Fruit fly (Drosophila melanogaster) whole organism, embryonic: ENCODE results near the gene Cpr78Cb.

ENCODE experiments used
- Blimp-1 ChIP-seq: fragments of 200-800 bp; sonication (Bioruptor generic); optimal IDR thresholded peaks from 3 replicates; lab custom pipeline; 2018; ENCODE audit warnings: missing biosample characterization, missing genetic modification characterization, mild to moderate bottlenecking, moderate library complexity, missing genetic modification reagents
- CG11093 ChIP-seq: fragments of 200-800 bp; sonication (Bioruptor generic); IDR thresholded peaks from 3 replicates; pipeline ENCODE4 v1.3.6; 2022; ENCODE audit warnings: missing biosample characterization, missing genetic modification characterization
- CG11398 ChIP-seq: fragments of 200-800 bp; sonication (Bioruptor generic); optimal IDR thresholded peaks from 2 replicates; lab custom pipeline; 2016; ENCODE audit warnings: missing biosample characterization, missing genetic modification characterization
- CG1792 ChIP-seq: fragments of 200-800 bp; sonication (Bioruptor generic); optimal IDR thresholded peaks from 2 replicates; lab custom pipeline; 2016; ENCODE audit warnings: missing biosample characterization, missing genetic modification characterization
- CG2120 ChIP-seq: fragments of 200-800 bp; sonication (Bioruptor generic); optimal IDR thresholded peaks from 3 replicates; lab custom pipeline; 2016; ENCODE audit warnings: missing biosample characterization, missing genetic modification characterization
- CG3163 ChIP-seq: fragments of 200-800 bp; sonication (Bioruptor generic); optimal IDR thresholded peaks from 3 replicates; lab custom pipeline; 2016; ENCODE audit warnings: missing biosample characterization, missing genetic modification characterization
- CG34376 ChIP-seq: fragments of 200-800 bp; sonication (Bioruptor generic); optimal IDR thresholded peaks from 2 replicates; lab custom pipeline; 2018; ENCODE audit warnings: missing biosample characterization, mild to moderate bottlenecking, missing genetic modification characterization
- CG3726 ChIP-seq: fragments of 200-800 bp; sonication (Bioruptor generic); IDR thresholded peaks from 3 replicates; pipeline ENCODE4, ENCODE4 v1.3.6; 2022; ENCODE audit warnings: missing biosample characterization, missing genetic modification characterization
- CG3838 ChIP-seq: fragments of 200-800 bp; sonication (Bioruptor generic); optimal IDR thresholded peaks from 3 replicates; lab custom pipeline; 2016; ENCODE audit warnings: missing biosample characterization, missing genetic modification characterization
- CG3995 ChIP-seq: fragments of 200-800 bp; sonication (Bioruptor generic); optimal IDR thresholded peaks from 3 replicates; lab custom pipeline; 2016; ENCODE audit warnings: missing biosample characterization, missing genetic modification characterization
- CG42726 ChIP-seq: fragments of 200-800 bp; sonication (Bioruptor generic); IDR thresholded peaks from 2 replicates; pipeline ENCODE4 v1.3.6; 2022; ENCODE audit warnings: missing biosample characterization, missing genetic modification characterization; ENCODE audit not compliant: partially characterized antibody
- CG4617 ChIP-seq: fragments of 200-800 bp; sonication (Bioruptor generic); optimal IDR thresholded peaks from 3 replicates; lab custom pipeline; 2016; ENCODE audit warnings: missing biosample characterization, missing genetic modification characterization, borderline replicate concordance
- CG8359 ChIP-seq: fragments of 200-800 bp; sonication (Bioruptor generic); optimal IDR thresholded peaks from 2 replicates; lab custom pipeline; 2017; ENCODE audit warnings: missing biosample characterization, mild to moderate bottlenecking, missing genetic modification characterization, borderline replicate concordance
- CG8944 ChIP-seq: fragments of 200-800 bp; sonication (Bioruptor generic); optimal IDR thresholded peaks from 3 replicates; lab custom pipeline; 2016; ENCODE audit warnings: missing biosample characterization, missing genetic modification characterization
- CG9932 ChIP-seq: fragments of 200-800 bp; sonication (Bioruptor generic); IDR thresholded peaks from 2 replicates; pipeline ENCODE4 v1.3.6; 2022; ENCODE audit warnings: missing biosample characterization, missing genetic modification characterization
- D ChIP-seq, 2 experiments: fragments of 200-800 bp in 1 of 2; fragments of >200 bp in 1 of 2; sonication (Bioruptor generic) in 1 of 2; optimal IDR thresholded peaks; 2 replicates in 1 of 2; 3 replicates in 1 of 2; lab custom pipeline; 2017; ENCODE audit warnings: mild to moderate bottlenecking in 1 of 2, missing biosample characterization in 1 of 2, missing genetic modification characterization in 1 of 2, missing genetic modification reagents in 1 of 2
- Dek ChIP-seq: fragments of 200-800 bp; sonication (Bioruptor generic); optimal IDR thresholded peaks from 3 replicates; lab custom pipeline; 2019; ENCODE audit warnings: missing biosample characterization, mild to moderate bottlenecking, missing genetic modification characterization, moderate library complexity
- Doc2 ChIP-seq: fragments of 200-800 bp; sonication (Bioruptor generic); IDR thresholded peaks from 2 replicates; pipeline ENCODE4 v1.3.6; 2022; ENCODE audit warnings: missing biosample characterization, missing genetic modification characterization
- Ets97D ChIP-seq: fragments of 200-800 bp; sonication (Bioruptor generic); optimal IDR thresholded peaks from 3 replicates; lab custom pipeline; 2016; ENCODE audit warnings: missing biosample characterization, missing genetic modification characterization
- Gug ChIP-seq: fragments of 200-800 bp; sonication (Bioruptor generic); IDR thresholded peaks from 4 replicates; pipeline ENCODE4 v1.3.6; 2022; ENCODE audit warnings: missing biosample characterization, missing genetic modification characterization
- HLHmδ ChIP-seq: fragments of 200-800 bp; sonication (Bioruptor generic); optimal IDR thresholded peaks from 2 replicates; lab custom pipeline; 2018; ENCODE audit warnings: missing biosample characterization, mild to moderate bottlenecking, missing genetic modification characterization, moderate library complexity
- Hsf ChIP-seq: fragments of 200-800 bp; sonication (Bioruptor generic); optimal IDR thresholded peaks from 3 replicates; lab custom pipeline; 2016; ENCODE audit warnings: missing biosample characterization, missing genetic modification characterization
- Mad ChIP-seq: fragments of 200-800 bp; sonication (Bioruptor generic); optimal IDR thresholded peaks from 2 replicates; lab custom pipeline; 2016; ENCODE audit warnings: missing biosample characterization, missing genetic modification characterization
- Med ChIP-seq: fragments of 200-800 bp; sonication (Bioruptor generic); peaks from one replicate; lab custom pipeline; 2016; ENCODE audit warnings: missing biosample characterization, missing genetic modification characterization, mild to moderate bottlenecking, inconsistent platforms, moderate library complexity
- Rfx ChIP-seq: fragments of 200-800 bp; sonication (Bioruptor generic); IDR thresholded peaks from 2 replicates; pipeline ENCODE4 v1.3.6; 2022; ENCODE audit warnings: missing biosample characterization, missing genetic modification characterization
- Sin3A ChIP-seq: fragments of >200 bp; optimal IDR thresholded peaks from 2 replicates; lab custom pipeline; 2018
- Sry-δ ChIP-seq: fragments of 200-800 bp; sonication (Bioruptor generic); optimal IDR thresholded peaks from 2 replicates; lab custom pipeline; 2016; ENCODE audit warnings: missing biosample characterization, missing genetic modification characterization
- Xbp1 ChIP-seq: fragments of 200-800 bp; sonication (Bioruptor generic); optimal IDR thresholded peaks from 3 replicates; lab custom pipeline; 2016; ENCODE audit warnings: missing biosample characterization, mild to moderate bottlenecking, missing genetic modification characterization
- ab ChIP-seq: fragments of 200-800 bp; sonication (Bioruptor generic); optimal IDR thresholded peaks from 2 replicates; lab custom pipeline; 2016; ENCODE audit warnings: missing biosample characterization, missing genetic modification characterization
- ac ChIP-seq: fragments of 200-800 bp; sonication (Bioruptor generic); optimal IDR thresholded peaks from 3 replicates; lab custom pipeline; 2017; ENCODE audit warnings: missing biosample characterization, mild to moderate bottlenecking, missing genetic modification characterization
- al ChIP-seq: fragments of 200-800 bp; sonication (Bioruptor generic); IDR thresholded peaks from 2 replicates; pipeline ENCODE4 v1.3.6; 2022; ENCODE audit warnings: missing biosample characterization, missing genetic modification characterization
- caup ChIP-seq: fragments of 200-800 bp; sonication (Bioruptor generic); optimal IDR thresholded peaks from 3 replicates; lab custom pipeline; 2017; ENCODE audit warnings: missing biosample characterization, mild to moderate bottlenecking, missing genetic modification characterization, moderate library complexity; ENCODE audit not compliant: severe bottlenecking
- corto ChIP-seq: fragments of 200-800 bp; sonication (Bioruptor generic); optimal IDR thresholded peaks from 2 replicates; lab custom pipeline; 2016; ENCODE audit warnings: missing biosample characterization, mild to moderate bottlenecking, missing genetic modification characterization, moderate library complexity
- dati ChIP-seq: fragments of 200-800 bp; sonication (Bioruptor generic); IDR thresholded peaks from 2 replicates; pipeline ENCODE4 v1.3.6; 2022; ENCODE audit warnings: missing biosample characterization, missing genetic modification characterization
- esg ChIP-seq: fragments of 200-800 bp; sonication (Bioruptor generic); conservative IDR thresholded peaks from 2 replicates; pipeline ENCODE4 v1.3.6; 2022; ENCODE audit warnings: missing biosample characterization, missing genetic modification characterization
- gce ChIP-seq: fragments of 200-800 bp; sonication (Bioruptor generic); IDR thresholded peaks from 3 replicates; pipeline ENCODE4 v1.3.6; 2022; ENCODE audit warnings: missing biosample characterization, missing genetic modification characterization
- grau ChIP-seq: fragments of 200-800 bp; optimal IDR thresholded peaks from 3 replicates; lab custom pipeline; 2019; ENCODE audit warnings: missing biosample characterization, mild to moderate bottlenecking, missing genetic modification characterization, moderate library complexity
- ken ChIP-seq: fragments of 200-800 bp; sonication (Bioruptor generic); IDR thresholded peaks from 3 replicates; pipeline ENCODE4 v1.3.6; 2022; ENCODE audit warnings: missing biosample characterization, missing genetic modification characterization
- prd ChIP-seq, 3 experiments: fragments of >200 bp in 2 of 3; fragments of 200-800 bp in 1 of 3; sonication (Bioruptor generic) in 1 of 3; optimal IDR thresholded peaks in 2 of 3; IDR thresholded peaks in 1 of 3; 2 replicates in 2 of 3; 3 replicates in 1 of 3; pipeline versions ENCODE4 v1.3.6 to Lab custom; 2017 to 2022; ENCODE audit warnings: missing biosample characterization in 1 of 3, missing genetic modification characterization in 1 of 3
- pzg ChIP-seq: fragments of 200-800 bp; sonication (Bioruptor generic); optimal IDR thresholded peaks from 3 replicates; lab custom pipeline; 2018; ENCODE audit warnings: missing biosample characterization, mild to moderate bottlenecking, missing genetic modification characterization, moderate library complexity
- shn ChIP-seq: fragments of 200-800 bp; sonication (Bioruptor generic); optimal IDR thresholded peaks from 3 replicates; lab custom pipeline; 2016; ENCODE audit warnings: missing biosample characterization, missing genetic modification characterization
- sna ChIP-seq: fragments of 200-800 bp; sonication (Bioruptor generic); IDR thresholded peaks from 2 replicates; pipeline ENCODE4 v1.3.6; 2022; ENCODE audit warnings: missing biosample characterization, missing genetic modification characterization; ENCODE audit not compliant: partially characterized antibody
- ssp ChIP-seq: fragments of 200-800 bp; sonication (Bioruptor generic); IDR thresholded peaks from 2 replicates; pipeline ENCODE4 v1.3.6; 2022; ENCODE audit warnings: missing biosample characterization, missing genetic modification characterization

Gene Cpr78Cb

dm6 chr3L:21285639-21286338, 8.5 kb upstream of the Cpr78Cb start, which contains the start of the genes CG12974 and pzg (continued):
- TF ChIP-seq grau (peak; percentile 78), CG8944 (peak; percentile 48), Doc2 (peak; percentile 79), CG3726 (GFP tag; lab: Robert Waterston, UW) (peak; percentile 61; the same call in 1 of the 3 replicates), CG4617 (peak; percentile 62), ssp (peak; percentile 86), sna (GFP tag; lab: Robert Waterston, UW) (peak; percentile 72), Gug (GFP tag; lab: Robert Waterston, UW) (no peak), CG3838 (peak; percentile 50), Blimp-1 (peak; percentile 85), CG11398 (GFP tag; lab: Kevin White, UChicago) (peak; percentile 40), CG9932 (GFP tag; lab: Robert Waterston, UW) (peak; percentile 91), CG42726 (GFP tag; lab: Robert Waterston, UW) (peak; percentile 45; the same call in 1 of the 2 replicates), ac (GFP tag; lab: Kevin White, UChicago) (no peak), dati (GFP tag; lab: Robert Waterston, UW) (peak; percentile 40; the same call in 1 of the 2 replicates), Hsf (GFP tag; lab: Kevin White, UChicago) (peak; percentile 92), Ets97D (GFP tag; lab: Kevin White, UChicago) (peak; percentile 97), corto (GFP tag; lab: Kevin White, UChicago) (no peak), Dek (peak; percentile 56), Mad (peak; percentile 59), CG3163 (GFP tag; lab: Kevin White, UChicago) (peak; percentile 64), ab (GFP tag; lab: Kevin White, UChicago) (peak; percentile 55), pzg (peak; percentile 96), CG2120 (GFP tag; lab: Kevin White, UChicago) (peak; percentile 85), caup (GFP tag; lab: Kevin White, UChicago) (peak; percentile 73), Sin3A (lab: Kevin White, UChicago) (peak; percentile 90), D (optimal IDR thresholded peaks at IDR 0.05; lab: Kevin White, UChicago) (no peak), D (GFP tag; optimal IDR thresholded peaks at IDR 0.05; lab: Kevin White, UChicago) (peak; percentile 63), CG8359 (no peak), shn (peak; percentile 86), Rfx (GFP tag; lab: Robert Waterston, UW) (peak; percentile 92), ken (GFP tag; lab: Robert Waterston, UW) (peak; percentile 90), CG3995 (peak; percentile 61), Sry-δ (GFP tag; lab: Kevin White, UChicago) (peak; percentile 72), CG1792 (GFP tag; lab: Kevin White, UChicago) (peak; percentile 98), Med (GFP tag; lab: Kevin White, UChicago) (peak; percentile 96), al (GFP tag; lab: Robert Waterston, UW) (peak; percentile 80), Xbp1 (GFP tag; lab: Kevin White, UChicago) (peak; percentile 91), esg (peak; percentile 85), prd (optimal IDR thresholded peaks at IDR 0.05; lab: Kevin White, UChicago) (no peak), prd (GFP tag; IDR thresholded peaks at IDR 0.05; lab: Robert Waterston, UW) (peak; percentile 91), gce (GFP tag; lab: Robert Waterston, UW) (no peak), HLHmδ (peak; percentile 69), CG34376 (GFP tag; lab: Kevin White, UChicago) (no peak), CG11093 (peak; percentile 71; the same call in 2 of the 3 replicates)
